ENCODE assay signal across 2 fruit fly cellular contexts in genomic region chr3R:21612902-21613301, dm6.
TF ChIP-seq lines count a peak whose summit lies in the region.

No protein-coding gene starts in this region.

TF ChIP-seq in whole organism, embryonic, 481 proteins besides CTCF, POLR2A, EP300 and RAD21 (continued from another document and continues in another):
- TF ChIP-seq Ptx1 (GFP tag; IDR thresholded peaks at IDR 0.05; lab: Robert Waterston, UW) (no peak), Chrac-16 (GFP tag; optimal IDR thresholded peaks at IDR 0.05; lab: Kevin White, UChicago) (peak; percentile 58), CG12659 (GFP tag; optimal IDR thresholded peaks at IDR 0.05; lab: Kevin White, UChicago) (peak; percentile 36), sens (GFP tag; lab: Kevin White, UChicago) (peak; percentile 6), CG6689 (GFP tag; IDR thresholded peaks at IDR 0.05; lab: Robert Waterston, UW) (no peak), sim (GFP tag; IDR thresholded peaks at IDR 0.05; lab: Robert Waterston, UW) (no peak), CG15479 (GFP tag; optimal IDR thresholded peaks at IDR 0.05; lab: Kevin White, UChicago) (no peak), kay (GFP tag; optimal IDR thresholded peaks at IDR 0.05; lab: Kevin White, UChicago) (no peak), CG10267 (tag; optimal IDR thresholded peaks at IDR 0.05; lab: Kevin White, UChicago) (peak; percentile 12), gsb (GFP tag; IDR thresholded peaks at IDR 0.05; lab: Robert Waterston, UW) (no peak), CG7963 (GFP tag; IDR thresholded peaks at IDR 0.05; lab: Robert Waterston, UW; ENCODE audit: partially characterized antibody) (no peak), Stat92E (GFP tag; optimal IDR thresholded peaks at IDR 0.05; lab: Kevin White, UChicago) (no peak), CG2120 (GFP tag; optimal IDR thresholded peaks at IDR 0.05; lab: Kevin White, UChicago) (peak; percentile 64), CG42726 (GFP tag; IDR thresholded peaks at IDR 0.05; lab: Robert Waterston, UW; ENCODE audit: partially characterized antibody) (no peak), C15 (GFP tag; IDR thresholded peaks at IDR 0.05; lab: Robert Waterston, UW) (no peak), Bgb (GFP tag; IDR thresholded peaks at IDR 0.05; lab: Robert Waterston, UW; ENCODE audit: partially characterized antibody) (no peak), cad (GFP tag; optimal IDR thresholded peaks at IDR 0.05; lab: Kevin White, UChicago) (no peak), wdn (GFP tag; IDR thresholded peaks at IDR 0.05; lab: Robert Waterston, UW) (no peak), hb (GFP tag; IDR thresholded peaks at IDR 0.05; lab: Robert Waterston, UW; ENCODE audit: partially characterized antibody) (no peak), Sox100B (GFP tag; optimal IDR thresholded peaks at IDR 0.05; lab: Kevin White, UChicago) (no peak), CG4360 (GFP tag; IDR thresholded peaks at IDR 0.05; lab: Robert Waterston, UW) (no peak), D19B (GFP tag; optimal IDR thresholded peaks at IDR 0.05; lab: Kevin White, UChicago) (peak; percentile 97), CG16813 (GFP tag; IDR thresholded peaks at IDR 0.05; lab: Robert Waterston, UW; ENCODE audit: partially characterized antibody) (no peak), az2 (GFP tag; optimal IDR thresholded peaks at IDR 0.05; lab: Kevin White, UChicago) (peak; percentile 17), Dfd (GFP tag; optimal IDR thresholded peaks at IDR 0.05; lab: Kevin White, UChicago) (no peak), Six4 (GFP tag; optimal IDR thresholded peaks at IDR 0.05; lab: Kevin White, UChicago) (no peak), CG18764 (GFP tag; optimal IDR thresholded peaks at IDR 0.05; lab: Kevin White, UChicago) (no peak), CG6854 (GFP tag; optimal IDR thresholded peaks at IDR 0.05; lab: Kevin White, UChicago) (peak; percentile 22), gsb-n (tag; optimal IDR thresholded peaks at IDR 0.05; lab: Kevin White, UChicago) (no peak), Doc3 (GFP tag; IDR thresholded peaks at IDR 0.05; lab: Robert Waterston, UW; ENCODE audit: partially characterized antibody) (no peak), CG4404 (GFP tag; IDR thresholded peaks at IDR 0.05; lab: Robert Waterston, UW) (no peak), Pdp1 (GFP tag; optimal IDR thresholded peaks at IDR 0.05; lab: Kevin White, UChicago) (peak in 1 of 2 experiments; percentile 41), Abd-B (GFP tag; optimal IDR thresholded peaks at IDR 0.05; lab: Kevin White, UChicago) (peak; percentile 25), dmrt11E (tag; optimal IDR thresholded peaks at IDR 0.05; lab: Kevin White, UChicago) (no peak), ranshi (GFP tag; IDR thresholded peaks at IDR 0.05; lab: Robert Waterston, UW) (no peak), crp (GFP tag; optimal IDR thresholded peaks at IDR 0.05; lab: Kevin White, UChicago) (no peak), fu2 (GFP tag; optimal IDR thresholded peaks at IDR 0.05; lab: Kevin White, UChicago) (peak; percentile 5), fd96Cb (tag; optimal IDR thresholded peaks at IDR 0.05; lab: Kevin White, UChicago) (peak; percentile 72), ap (GFP tag; IDR thresholded peaks at IDR 0.05; lab: Robert Waterston, UW) (no peak), ERR (GFP tag; optimal IDR thresholded peaks at IDR 0.05; lab: Kevin White, UChicago) (no peak), CG12219 (GFP tag; optimal IDR thresholded peaks at IDR 0.05; lab: Kevin White, UChicago) (no peak), ato (GFP tag; IDR thresholded peaks at IDR 0.05; lab: Robert Waterston, UW; ENCODE audit: partially characterized antibody) (no peak), CG10366 (GFP tag; IDR thresholded peaks at IDR 0.05; lab: Robert Waterston, UW) (no peak), Gug (GFP tag; IDR thresholded peaks at IDR 0.05; lab: Robert Waterston, UW) (peak; percentile 60; the same call in 1 of the 4 replicates), wek (GFP tag; optimal IDR thresholded peaks at IDR 0.05; lab: Kevin White, UChicago) (no peak), Oli (tag; optimal IDR thresholded peaks at IDR 0.05; lab: Kevin White, UChicago) (peak; percentile 78), D19A (tag; optimal IDR thresholded peaks at IDR 0.05; lab: Kevin White, UChicago) (no peak), CG7357 (GFP tag; IDR thresholded peaks at IDR 0.05; lab: Robert Waterston, UW) (no peak; the same call in 2 of the 3 replicates), shn (GFP tag; optimal IDR thresholded peaks at IDR 0.05; lab: Kevin White, UChicago) (no peak), Xbp1 (GFP tag; optimal IDR thresholded peaks at IDR 0.05; lab: Kevin White, UChicago) (peak; percentile 29), CG30431 (GFP tag; optimal IDR thresholded peaks at IDR 0.05; lab: Kevin White, UChicago) (peak; percentile 24), unpg (GFP tag; optimal IDR thresholded peaks at IDR 0.05; lab: Kevin White, UChicago) (peak; percentile 56), HLH3B (GFP tag; IDR thresholded peaks at IDR 0.05; lab: Robert Waterston, UW) (no peak), sqz (GFP tag; optimal IDR thresholded peaks at IDR 0.05; lab: Kevin White, UChicago) (no peak), salm (tag; optimal IDR thresholded peaks at IDR 0.05; lab: Kevin White, UChicago) (no peak), eve (GFP tag; optimal IDR thresholded peaks at IDR 0.05; lab: Kevin White, UChicago) (peak in 1 of 2 experiments; percentile 69), h (optimal IDR thresholded peaks at IDR 0.05; lab: Kevin White, UChicago) (no peak), bowl (GFP tag; IDR thresholded peaks at IDR 0.05; lab: Robert Waterston, UW) (no peak), CG9932 (GFP tag; IDR thresholded peaks at IDR 0.05; lab: Robert Waterston, UW) (no peak), CG2678 (tag; optimal IDR thresholded peaks at IDR 0.05; lab: Kevin White, UChicago) (peak; percentile 62), nerfin-2 (GFP tag; IDR thresholded peaks at IDR 0.05; lab: Robert Waterston, UW; ENCODE audit: partially characterized antibody) (no peak), CG30403 (GFP tag; optimal IDR thresholded peaks at IDR 0.05; lab: Kevin White, UChicago) (peak; percentile 71), insv (GFP tag; optimal IDR thresholded peaks at IDR 0.05; lab: Kevin White, UChicago) (no peak), Dip3 (GFP tag; optimal IDR thresholded peaks at IDR 0.05; lab: Kevin White, UChicago) (peak; percentile 11), CG7786 (GFP tag; optimal IDR thresholded peaks at IDR 0.05; lab: Kevin White, UChicago) (peak; percentile 18), klu (GFP tag; IDR thresholded peaks at IDR 0.05; lab: Robert Waterston, UW) (no peak), trem (tag; optimal IDR thresholded peaks at IDR 0.05; lab: Kevin White, UChicago) (no peak), CG8944 (GFP tag; optimal IDR thresholded peaks at IDR 0.05; lab: Kevin White, UChicago) (no peak)

TF ChIP-seq in whole organism, prepupa, 60 proteins besides CTCF, POLR2A, EP300 and RAD21 (continued from another document):
- no peak for TF ChIP-seq CG11294 (GFP tag; IDR thresholded peaks at IDR 0.05; lab: Robert Waterston, UW)
- no peak for TF ChIP-seq CG6854 (GFP tag; optimal IDR thresholded peaks at IDR 0.05; lab: Kevin White, UChicago)
- TF ChIP-seq eg (GFP tag; IDR thresholded peaks at IDR 0.05; lab: Robert Waterston, UW): no peak
- TF ChIP-seq CG32006 (GFP tag; optimal IDR thresholded peaks at IDR 0.05; lab: Kevin White, UChicago): peak; percentile 73
- TF ChIP-seq CG16779 (tag; optimal IDR thresholded peaks at IDR 0.05; lab: Kevin White, UChicago): no peak
- TF ChIP-seq Ets21C (GFP tag; optimal IDR thresholded peaks at IDR 0.05; lab: Kevin White, UChicago): no peak
- TF ChIP-seq fd59A (GFP tag; optimal IDR thresholded peaks at IDR 0.05; lab: Kevin White, UChicago): no peak
- peak in 1 of 2 experiments; percentile 13 for TF ChIP-seq salr (GFP tag; optimal IDR thresholded peaks at IDR 0.05; lab: Kevin White, UChicago)
- no peak for TF ChIP-seq Ets96B (tag; optimal IDR thresholded peaks at IDR 0.05; lab: Kevin White, UChicago)
- TF ChIP-seq CG1621 (tag; optimal IDR thresholded peaks at IDR 0.05; lab: Kevin White, UChicago): no peak
- peak; percentile 9 for TF ChIP-seq CG6276 (GFP tag; optimal IDR thresholded peaks at IDR 0.05; lab: Kevin White, UChicago)
- no peak for TF ChIP-seq Smox (GFP tag; optimal IDR thresholded peaks at IDR 0.05; lab: Kevin White, UChicago)
- no peak for TF ChIP-seq fd85E (GFP tag; optimal IDR thresholded peaks at IDR 0.05; lab: Kevin White, UChicago)
- no peak for TF ChIP-seq CG8319 (GFP tag; optimal IDR thresholded peaks at IDR 0.05; lab: Kevin White, UChicago)
- no peak for TF ChIP-seq CG3919 (GFP tag; optimal IDR thresholded peaks at IDR 0.05; lab: Kevin White, UChicago)
- TF ChIP-seq Eip75B (GFP tag; optimal IDR thresholded peaks at IDR 0.05; lab: Kevin White, UChicago): no peak
- TF ChIP-seq spab (GFP tag; optimal IDR thresholded peaks at IDR 0.05; lab: Kevin White, UChicago): no peak
- peak; percentile 48 for TF ChIP-seq Lpt (GFP tag; optimal IDR thresholded peaks at IDR 0.05; lab: Kevin White, UChicago)
- no peak for TF ChIP-seq CG31627 (GFP tag; optimal IDR thresholded peaks at IDR 0.05; lab: Kevin White, UChicago)
- peak; percentile 54 for TF ChIP-seq Eip78C (GFP tag; lab: Kevin White, UChicago)
- TF ChIP-seq svp (GFP tag; lab: Kevin White, UChicago): peak; percentile 68
- no peak for TF ChIP-seq CG3032 (tag; optimal IDR thresholded peaks at IDR 0.05; lab: Kevin White, UChicago)
- TF ChIP-seq CG11902 (GFP tag; optimal IDR thresholded peaks at IDR 0.05; lab: Kevin White, UChicago): no peak
- no peak for TF ChIP-seq CG11762 (GFP tag; optimal IDR thresholded peaks at IDR 0.05; lab: Kevin White, UChicago; ENCODE audit: insufficient read depth)
- TF ChIP-seq dsx (GFP tag; optimal IDR thresholded peaks at IDR 0.05; lab: Kevin White, UChicago; ENCODE audit: poor library complexity, severe bottlenecking): no peak
- no peak for TF ChIP-seq CG6163 (GFP tag; IDR thresholded peaks at IDR 0.05; lab: Robert Waterston, UW)
- no peak for TF ChIP-seq CG8632 (GFP tag; optimal IDR thresholded peaks at IDR 0.05; lab: Kevin White, UChicago)
- no peak for TF ChIP-seq fkh (GFP tag; optimal IDR thresholded peaks at IDR 0.05; lab: Kevin White, UChicago)
- TF ChIP-seq Sox102F (GFP tag; optimal IDR thresholded peaks at IDR 0.05; lab: Kevin White, UChicago): no peak
- TF ChIP-seq CG6808 (GFP tag; optimal IDR thresholded peaks at IDR 0.05; lab: Kevin White, UChicago): no peak
- TF ChIP-seq lz (GFP tag; optimal IDR thresholded peaks at IDR 0.05; lab: Kevin White, UChicago): no peak
- no peak for TF ChIP-seq Met (GFP tag; optimal IDR thresholded peaks at IDR 0.05; lab: Kevin White, UChicago)
- no peak for TF ChIP-seq Eip93F (GFP tag; optimal IDR thresholded peaks at IDR 0.05; lab: Kevin White, UChicago)
- TF ChIP-seq Hr4 (GFP tag; optimal IDR thresholded peaks at IDR 0.05; lab: Kevin White, UChicago): peak; percentile 65
